Worm (Caenorhabditis elegans) whole organism, early embryonic: ENCODE results near the gene ifet-1.

ENCODE experiments used
- B0310.2 ChIP-seq: sonication (generic microtip); optimal IDR thresholded peaks from 2 replicates; lab custom pipeline; 2016; ENCODE audit warnings: mild to moderate bottlenecking, missing genetic modification characterization, missing compliant biosample characterization
- F13C5.2 ChIP-seq: sonication (generic microtip); optimal IDR thresholded peaks from 2 replicates; lab custom pipeline; 2017; ENCODE audit warnings: mild to moderate bottlenecking, missing genetic modification characterization, inconsistent platforms, missing compliant biosample characterization
- aly-1 ChIP-seq: sonication (generic microtip); optimal IDR thresholded peaks from 2 replicates; lab custom pipeline; 2016; ENCODE audit warnings: missing genetic modification characterization, missing compliant biosample characterization
- ama-1 ChIP-seq: fragments of 150-350 bp; optimal IDR thresholded peaks from 2 replicates; lab custom pipeline; 2014
- ceh-13 ChIP-seq: fragments of 200-800 bp; sonication (Bioruptor generic); optimal IDR thresholded peaks from 2 replicates; lab custom pipeline; 2018; ENCODE audit warnings: mild to moderate bottlenecking, missing genetic modification characterization, missing compliant biosample characterization
- ceh-36 ChIP-seq: sonication (generic microtip); optimal IDR thresholded peaks from 2 replicates; lab custom pipeline; 2016; ENCODE audit warnings: missing genetic modification characterization, inconsistent platforms, missing compliant biosample characterization
- ets-7 ChIP-seq: sonication (generic microtip); optimal IDR thresholded peaks from 2 replicates; lab custom pipeline; 2016; ENCODE audit warnings: missing genotype, missing genetic modification characterization, missing compliant biosample characterization
- flt-1 ChIP-seq: fragments of 200-800 bp; sonication (Bioruptor generic); IDR thresholded peaks from 2 replicates; pipeline ENCODE4 v1.3.6; 2022; ENCODE audit warnings: missing genetic modification characterization, missing compliant biosample characterization
- hmbx-1 ChIP-seq: sonication (generic microtip); optimal IDR thresholded peaks from 2 replicates; lab custom pipeline; 2016; ENCODE audit warnings: mild to moderate bottlenecking, missing genetic modification characterization, missing compliant biosample characterization
- hmg-4 ChIP-seq: fragments of 200-800 bp; sonication (Bioruptor generic); optimal IDR thresholded peaks from 2 replicates; lab custom pipeline; 2018; ENCODE audit warnings: mild to moderate bottlenecking, missing genetic modification characterization, missing compliant biosample characterization
- hnd-1 ChIP-seq: sonication (generic microtip); optimal IDR thresholded peaks from 2 replicates; lab custom pipeline; 2016; ENCODE audit warnings: missing genetic modification characterization, missing compliant biosample characterization
- pes-1 ChIP-seq: fragments of 200-800 bp; sonication (Bioruptor generic); IDR thresholded peaks from 2 replicates; pipeline ENCODE4 v1.3.6; 2022; ENCODE audit warnings: missing genetic modification reagents, missing genetic modification characterization, missing compliant biosample characterization
- scrt-1 ChIP-seq: fragments of 200-800 bp; sonication (Bioruptor generic); IDR thresholded peaks from 2 replicates; pipeline ENCODE4 v1.3.6; 2022; ENCODE audit warnings: missing genetic modification characterization, missing compliant biosample characterization
- sea-1 ChIP-seq: fragments of 200-800 bp; sonication (Bioruptor generic); conservative IDR thresholded peaks from 2 replicates; pipeline ENCODE4 v1.3.6; 2022; ENCODE audit warnings: missing genetic modification characterization, missing compliant biosample characterization
- tbx-11 ChIP-seq: fragments of 200-800 bp; sonication (Bioruptor generic); IDR thresholded peaks from 2 replicates; pipeline ENCODE4 v1.3.6; 2022; ENCODE audit warnings: missing genetic modification characterization, missing compliant biosample characterization
- tbx-37 ChIP-seq: fragments of 200-800 bp; sonication (Bioruptor generic); conservative IDR thresholded peaks from 2 replicates; pipeline ENCODE4 v1.3.6; 2022; ENCODE audit warnings: missing genetic modification reagents, missing genetic modification characterization, missing compliant biosample characterization
- tra-4 ChIP-seq: sonication (generic microtip); optimal IDR thresholded peaks from 2 replicates; lab custom pipeline; 2017; ENCODE audit warnings: missing genetic modification characterization, missing compliant biosample characterization

Gene ifet-1

DNA sequence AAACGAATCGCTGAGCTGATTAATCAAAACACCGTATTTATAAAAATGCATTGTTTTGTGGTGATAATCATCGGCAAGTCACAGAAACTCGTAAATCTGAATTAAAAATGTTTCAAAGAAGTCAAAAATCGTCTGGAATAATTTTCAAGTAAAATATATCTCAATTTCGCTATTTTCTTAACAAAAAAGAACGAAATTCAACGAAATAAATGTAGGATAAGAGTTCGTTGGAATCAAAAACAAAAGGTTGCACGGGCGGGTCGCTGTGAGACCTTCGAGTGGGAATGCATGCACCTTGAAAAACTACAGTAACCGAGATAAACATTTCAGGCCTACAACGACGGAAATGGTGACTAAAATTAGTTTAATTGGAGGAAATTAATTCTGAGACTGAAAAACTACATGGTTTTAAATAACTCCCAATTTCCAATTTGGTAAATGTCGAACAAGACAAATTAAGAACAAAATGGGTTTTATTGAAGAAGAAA is 40.6 kb downstream of the ifet-1 start, which contains the start of gene C28A5.1:
Gene C28A5.1 (minus strand): TSS at position 51 of the 488 bp plus-strand sequence.
- TF ChIP-seq ceh-36 (tag; lab: Kevin White, UChicago) (no peak), F13C5.2 (tag; lab: Kevin White, UChicago) (no peak), aly-1 (no peak), tbx-11 (GFP tag; lab: Robert Waterston, UW) (no peak), tbx-37 (GFP tag; lab: Robert Waterston, UW) (no peak), B0310.2 (tag; lab: Kevin White, UChicago) (no peak), hnd-1 (tag; lab: Kevin White, UChicago) (no peak), ets-7 (no peak), ceh-13 (GFP tag; lab: Kevin White, UChicago) (no peak), sea-1 (GFP tag; lab: Robert Waterston, UW) (no peak), hmbx-1 (tag; lab: Kevin White, UChicago) (no peak), ama-1 (no peak), tra-4 (no peak), hmg-4 (GFP tag; lab: Kevin White, UChicago) (no peak), scrt-1 (GFP tag; lab: Robert Waterston, UW) (no peak), pes-1 (GFP tag; lab: Robert Waterston, UW) (no peak), flt-1 (no peak)

DNA sequence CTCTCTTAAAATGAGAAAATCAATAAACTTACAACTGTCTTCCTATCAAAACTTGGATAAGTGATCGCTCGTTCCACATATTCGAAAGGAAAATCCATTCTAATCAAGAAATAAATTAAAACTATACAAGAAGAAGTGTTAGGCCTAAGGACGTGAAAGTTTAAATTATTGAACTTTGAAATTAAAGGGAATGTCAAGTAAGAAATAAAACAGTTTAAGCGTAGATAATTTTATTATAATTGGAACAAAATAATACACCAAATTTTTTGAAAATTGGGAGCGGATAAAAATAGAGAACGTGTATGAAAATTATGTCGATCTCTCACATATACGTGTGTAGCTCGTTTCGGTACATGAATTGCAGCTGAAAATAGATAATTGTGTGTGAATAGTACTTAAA is 45.5 kb downstream of the ifet-1 start, which contains the start of gene C28A5.6:
Gene C28A5.6 (minus strand): TSS at position 101 of the 400 bp plus-strand sequence.
- TF ChIP-seq pes-1 (GFP tag; lab: Robert Waterston, UW) = no peak
- no peak for TF ChIP-seq B0310.2 (tag; lab: Kevin White, UChicago)
- TF ChIP-seq ets-7 = no peak
- no peak for TF ChIP-seq aly-1
- TF ChIP-seq sea-1 (GFP tag; lab: Robert Waterston, UW) = no peak
- no peak for TF ChIP-seq ceh-36 (tag; lab: Kevin White, UChicago)
- no peak for TF ChIP-seq flt-1
- TF ChIP-seq tbx-11 (GFP tag; lab: Robert Waterston, UW) = no peak
- TF ChIP-seq ama-1 = no peak
- TF ChIP-seq hnd-1 (tag; lab: Kevin White, UChicago) = no peak

DNA sequence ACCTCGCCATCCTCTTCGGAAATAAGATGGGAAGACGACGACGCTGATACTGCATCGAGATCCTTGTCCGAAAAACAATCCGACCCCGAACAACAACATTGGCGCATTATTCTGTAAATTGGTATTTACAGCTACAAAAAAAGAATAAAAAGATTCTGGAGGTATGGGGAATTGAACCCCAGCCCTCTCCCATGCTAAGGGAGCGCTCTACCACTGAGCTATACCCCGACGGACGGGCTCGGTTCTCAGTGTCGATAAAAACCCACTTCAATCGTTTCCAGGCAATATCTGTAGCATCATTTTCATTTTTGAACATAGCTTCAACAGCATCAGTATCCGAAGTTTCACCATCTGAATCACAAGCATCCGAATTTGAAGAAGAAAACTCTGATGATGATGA is 46.2 kb downstream of the ifet-1 start:
- TF ChIP-seq ceh-36 (tag; lab: Kevin White, UChicago) = peak; percentile 27
- TF ChIP-seq tbx-37 (GFP tag; lab: Robert Waterston, UW) = peak; percentile 46; the same call in 1 of the 2 replicates
- peak; percentile 15 for TF ChIP-seq ceh-13 (GFP tag; lab: Kevin White, UChicago)
- peak; percentile 28 for TF ChIP-seq hmg-4 (GFP tag; lab: Kevin White, UChicago)
- TF ChIP-seq tra-4 = no peak
- TF ChIP-seq scrt-1 (GFP tag; lab: Robert Waterston, UW) = peak; percentile 79
- no peak for TF ChIP-seq B0310.2 (tag; lab: Kevin White, UChicago)
- peak; percentile 78 for TF ChIP-seq flt-1
- TF ChIP-seq tbx-11 (GFP tag; lab: Robert Waterston, UW) = peak; percentile 75
- TF ChIP-seq sea-1 (GFP tag; lab: Robert Waterston, UW) = 0 out of 2 replicates have a peak, but pooled peaks have one; percentile 66
- no peak for TF ChIP-seq F13C5.2 (tag; lab: Kevin White, UChicago)
- TF ChIP-seq ama-1 = no peak
- TF ChIP-seq hmbx-1 (tag; lab: Kevin White, UChicago) = no peak
- TF ChIP-seq ets-7 = no peak
- no peak; the same call in none of the 2 replicates for TF ChIP-seq pes-1 (GFP tag; lab: Robert Waterston, UW)
- TF ChIP-seq hnd-1 (tag; lab: Kevin White, UChicago) = peak; percentile 27
- peak; percentile 48 for TF ChIP-seq aly-1

DNA sequence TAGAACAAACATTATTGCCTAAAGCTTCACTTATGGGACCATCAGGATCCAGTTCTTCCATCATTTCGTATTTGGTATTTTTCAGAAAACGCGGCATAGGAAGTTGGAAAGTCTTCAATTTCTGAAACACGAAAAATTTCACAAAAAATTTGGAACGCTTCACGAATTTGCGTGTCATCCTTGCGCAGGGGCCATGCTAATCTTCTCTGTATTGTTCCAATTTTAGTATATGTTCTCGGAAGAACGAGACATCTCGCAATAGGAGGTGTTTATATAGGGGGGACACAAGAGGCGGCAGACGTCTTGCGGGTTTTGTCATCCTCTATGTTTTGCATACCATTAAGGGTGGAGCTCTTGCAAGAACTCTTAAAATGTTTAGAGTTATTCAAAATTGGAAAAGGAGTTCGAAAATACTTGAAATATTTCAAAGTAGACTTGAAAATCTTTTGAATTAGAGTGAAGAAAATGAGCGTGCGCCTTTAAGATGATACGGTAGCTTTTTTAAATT is 48.2 kb downstream of the ifet-1 start:
- peak; percentile 56 for TF ChIP-seq hmbx-1 (tag; lab: Kevin White, UChicago)
- peak; percentile 78 for TF ChIP-seq ceh-36 (tag; lab: Kevin White, UChicago)
- TF ChIP-seq B0310.2 (tag; lab: Kevin White, UChicago) = peak; percentile 59
- peak; percentile 92 for TF ChIP-seq scrt-1 (GFP tag; lab: Robert Waterston, UW)
- peak; percentile 85 for TF ChIP-seq hmg-4 (GFP tag; lab: Kevin White, UChicago)
- peak; percentile 10 for TF ChIP-seq ets-7
- peak; percentile 54 for TF ChIP-seq F13C5.2 (tag; lab: Kevin White, UChicago)
- peak; percentile 93 for TF ChIP-seq pes-1 (GFP tag; lab: Robert Waterston, UW)
- TF ChIP-seq tbx-11 (GFP tag; lab: Robert Waterston, UW) = peak; percentile 89
- peak; percentile 42 for TF ChIP-seq ceh-13 (GFP tag; lab: Kevin White, UChicago)
- peak; percentile 87 for TF ChIP-seq tbx-37 (GFP tag; lab: Robert Waterston, UW)
- peak; percentile 45 for TF ChIP-seq hnd-1 (tag; lab: Kevin White, UChicago)
- TF ChIP-seq sea-1 (GFP tag; lab: Robert Waterston, UW) = peak; percentile 90
- TF ChIP-seq flt-1 = peak; percentile 81
- TF ChIP-seq aly-1 = peak; percentile 80
- peak; percentile 34 for TF ChIP-seq tra-4
